Worm (Caenorhabditis elegans): ENCODE data around the gene fbxb-33.

The fbxb-33 gene

DNA sequence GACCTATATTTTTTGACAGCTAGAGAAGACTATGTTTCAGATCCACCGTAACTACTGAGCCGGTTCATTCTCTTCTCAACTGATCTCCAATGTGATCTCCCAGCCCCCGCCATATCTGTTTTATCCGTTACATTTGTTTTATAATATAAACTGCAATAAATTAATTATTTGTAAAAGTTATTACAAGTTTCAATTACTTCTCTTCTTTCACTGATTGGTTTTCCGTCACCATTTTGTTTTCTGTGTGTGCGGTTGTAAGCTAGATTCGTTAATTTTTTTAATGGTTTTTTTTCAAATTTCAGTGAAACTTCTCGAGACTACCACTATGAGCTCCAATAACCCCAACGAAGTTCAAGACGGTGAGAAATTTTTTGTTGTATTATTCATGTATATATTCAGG lies 16.4 kb upstream of the fbxb-33 start, which contains the start of gene M151.2:
M151.2 (plus strand) TSS at position 301 of the 400 bp plus-strand sequence.
- TF ChIP-seq nhr-47 (tag; optimal IDR thresholded peaks at IDR 0.05): no peak
- TF ChIP-seq ztf-4 (tag; optimal IDR thresholded peaks at IDR 0.05): no peak
- no peak for TF ChIP-seq ceh-88 (GFP tag; IDR thresholded peaks at IDR 0.05)
- no peak for TF ChIP-seq efl-1 (optimal IDR thresholded peaks at IDR 0.05)
- TF ChIP-seq efl-1 (GFP tag; optimal IDR thresholded peaks at IDR 0.05 in 1 of 2): no peak
- no peak for TF ChIP-seq nhr-237 (tag; optimal IDR thresholded peaks at IDR 0.05)
- TF ChIP-seq aha-1 (tag; optimal IDR thresholded peaks at IDR 0.05): no peak
- no peak for TF ChIP-seq C16A3.4 (tag; optimal IDR thresholded peaks at IDR 0.05)
- TF ChIP-seq fkh-8 (tag; optimal IDR thresholded peaks at IDR 0.05): no peak
- TF ChIP-seq ceh-8 (GFP tag; optimal IDR thresholded peaks at IDR 0.05): no peak
- TF ChIP-seq aly-2 (tag; optimal IDR thresholded peaks at IDR 0.05): no peak
- no peak for TF ChIP-seq elt-2 (tag; optimal IDR thresholded peaks at IDR 0.05)
- no peak for TF ChIP-seq ceh-82 (tag; optimal IDR thresholded peaks at IDR 0.05)
- no peak for TF ChIP-seq nhr-71 (tag; optimal IDR thresholded peaks at IDR 0.05)

DNA sequence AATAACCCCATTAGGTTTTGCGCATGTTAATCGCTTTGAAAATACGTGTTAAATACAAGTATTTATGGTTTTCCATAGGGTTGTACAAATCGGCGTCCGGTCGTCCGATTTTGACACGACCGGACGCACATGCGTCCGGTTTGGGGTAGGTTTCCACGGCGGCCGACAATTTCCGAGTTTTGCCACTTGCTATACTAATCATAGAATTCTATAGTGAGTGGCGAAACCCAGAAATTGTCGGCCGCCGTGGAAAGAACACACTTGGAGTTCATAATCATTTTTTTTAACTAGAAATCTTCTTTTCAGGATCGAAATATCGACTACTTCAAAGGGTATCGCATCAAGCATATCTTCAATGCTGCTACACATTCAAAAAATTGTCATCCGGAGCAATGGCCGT lies 12.4 kb upstream of the fbxb-33 start:
- TF ChIP-seq lin-13 (GFP tag; optimal IDR thresholded peaks at IDR 0.05) (no peak), ces-1 (GFP tag; optimal IDR thresholded peaks at IDR 0.05) (no peak), zag-1 (tag; optimal IDR thresholded peaks at IDR 0.05) (no peak), lin-39 (tag; optimal IDR thresholded peaks at IDR 0.05) (no peak), skn-1 (tag; optimal IDR thresholded peaks at IDR 0.05) (no peak), nhr-28 (tag; optimal IDR thresholded peaks at IDR 0.05) (no peak), nhr-84 (tag; optimal IDR thresholded peaks at IDR 0.05) (no peak), ceh-63 (GFP tag; optimal IDR thresholded peaks at IDR 0.05) (no peak), pqm-1 (tag; optimal IDR thresholded peaks at IDR 0.05) (no peak), fos-1 (tag; optimal IDR thresholded peaks at IDR 0.05) (no peak), lin-14 (GFP tag; optimal IDR thresholded peaks at IDR 0.05) (no peak), fkh-8 (tag; optimal IDR thresholded peaks at IDR 0.05) (no peak)

DNA sequence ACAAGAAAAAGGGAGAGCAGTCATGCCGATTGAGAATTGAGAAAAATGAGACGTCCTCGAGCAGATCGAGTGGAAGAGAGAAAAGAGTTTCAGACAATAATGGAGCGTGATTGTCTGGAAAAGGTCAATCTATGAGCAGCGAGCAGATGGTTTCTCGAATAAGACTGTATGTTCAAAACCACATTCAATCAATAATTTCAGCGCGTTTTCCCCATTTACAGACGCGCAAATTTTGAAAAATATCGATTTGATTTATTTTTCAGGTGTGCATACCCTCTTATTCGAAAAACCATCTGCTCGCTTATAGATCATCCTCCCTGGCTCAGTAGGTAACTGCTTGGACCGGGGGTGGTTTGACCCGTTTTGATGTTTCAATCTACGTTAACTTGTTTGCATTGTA lies 8.0 kb upstream of the fbxb-33 start, which contains the start of gene fbxb-31:
fbxb-31 (minus strand) TSS at position 101 of the 400 bp plus-strand sequence.
- TF ChIP-seq lin-14 (GFP tag; optimal IDR thresholded peaks at IDR 0.05) (no peak), ceh-88 (GFP tag; IDR thresholded peaks at IDR 0.05) (no peak), pqm-1 (tag; optimal IDR thresholded peaks at IDR 0.05) (no peak), dpl-1 (GFP tag; optimal IDR thresholded peaks at IDR 0.05) (no peak), efl-1 (optimal IDR thresholded peaks at IDR 0.05) (no peak), efl-1 (GFP tag; optimal IDR thresholded peaks at IDR 0.05 in 1 of 2) (no peak), lin-35 (GFP tag; optimal IDR thresholded peaks at IDR 0.05) (no peak), ceh-90 (tag; optimal IDR thresholded peaks at IDR 0.05) (no peak), C16A3.4 (tag; optimal IDR thresholded peaks at IDR 0.05) (no peak), mab-9 (GFP tag; IDR thresholded peaks at IDR 0.05) (no peak), ets-5 (GFP tag; IDR thresholded peaks at IDR 0.05) (no peak)

DNA sequence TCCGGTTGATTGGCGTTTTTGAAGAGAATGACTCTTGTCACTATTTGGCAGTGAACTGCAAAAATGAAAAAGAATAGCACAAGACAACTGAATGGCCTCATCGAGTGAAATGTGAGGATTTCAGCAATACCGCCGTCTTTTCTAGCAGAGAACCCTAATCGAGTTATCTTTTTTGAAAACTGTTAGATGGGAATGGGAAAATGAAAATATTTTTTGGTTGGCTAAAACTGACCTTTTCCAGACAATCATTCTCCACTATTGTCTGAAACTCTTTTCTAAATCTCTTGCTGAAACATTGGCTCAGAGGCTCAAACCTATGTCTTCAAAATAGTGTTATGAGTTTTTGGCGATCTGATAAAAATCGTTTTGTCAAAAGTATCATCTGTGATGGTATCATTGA lies 7.0 kb upstream of the fbxb-33 start, which contains the start of gene M151.10:
M151.10 (minus strand) TSS at position 101 of the 400 bp plus-strand sequence.
- TF ChIP-seq unc-130 (tag; optimal IDR thresholded peaks at IDR 0.05) (no peak), ets-5 (GFP tag; IDR thresholded peaks at IDR 0.05) (no peak), aly-2 (tag; optimal IDR thresholded peaks at IDR 0.05) (no peak), elt-3 (tag; optimal IDR thresholded peaks at IDR 0.05) (no peak), lsy-2 (tag; optimal IDR thresholded peaks at IDR 0.05) (no peak), nhr-85 (tag) (no peak), sox-4 (tag; optimal IDR thresholded peaks at IDR 0.05) (no peak), skn-1 (tag; optimal IDR thresholded peaks at IDR 0.05) (no peak), irx-1 (tag; optimal IDR thresholded peaks at IDR 0.05) (no peak), ceh-82 (tag; optimal IDR thresholded peaks at IDR 0.05) (no peak), C16A3.4 (tag; optimal IDR thresholded peaks at IDR 0.05) (no peak), hlh-17 (GFP tag; optimal IDR thresholded peaks at IDR 0.05; ENCODE audit: borderline replicate concordance) (no peak), efl-1 (optimal IDR thresholded peaks at IDR 0.05) (no peak), efl-1 (GFP tag; optimal IDR thresholded peaks at IDR 0.05 in 1 of 2) (no peak), hlh-4 (tag; optimal IDR thresholded peaks at IDR 0.05) (no peak), nhr-11 (tag; optimal IDR thresholded peaks at IDR 0.05) (no peak), lin-39 (tag; optimal IDR thresholded peaks at IDR 0.05) (no peak), aha-1 (tag; optimal IDR thresholded peaks at IDR 0.05) (no peak), lin-35 (GFP tag; optimal IDR thresholded peaks at IDR 0.05) (no peak), elt-2 (tag; optimal IDR thresholded peaks at IDR 0.05) (no peak)

Data from whole organism, L1 larva.